Worm (Caenorhabditis elegans) whole organism, midembryonic: ENCODE measurements around the gene F07C4.10.

Experiments used
- T22C8.4 ChIP-seq: fragments of 200-800 bp; sonication (Bioruptor generic); IDR thresholded peaks from 2 replicates; pipeline ENCODE4 v1.3.6; 2022; ENCODE audit warnings: missing genetic modification characterization, missing compliant biosample characterization
- cog-1 ChIP-seq: sonication (generic microtip); optimal IDR thresholded peaks from 2 replicates; lab custom pipeline; 2016; ENCODE audit warnings: missing genetic modification characterization, missing compliant biosample characterization
- flt-1 ChIP-seq: fragments of 200-800 bp; sonication (Bioruptor generic); IDR thresholded peaks from 2 replicates; pipeline ENCODE4 v1.3.6; 2022; ENCODE audit warnings: missing genetic modification characterization, missing compliant biosample characterization
- klf-2 ChIP-seq: fragments of 200-800 bp; sonication (Bioruptor generic); conservative IDR thresholded peaks from 2 replicates; pipeline ENCODE4 v1.3.6; 2022; ENCODE audit warnings: missing genetic modification reagents, missing genetic modification characterization, missing compliant biosample characterization
- med-1 ChIP-seq: sonication (generic microtip); optimal IDR thresholded peaks from 2 replicates; lab custom pipeline; 2017; ENCODE audit warnings: missing genetic modification characterization, mild to moderate bottlenecking, missing compliant biosample characterization, antibody characterized with exemption, missing genetic modification reagents; ENCODE audit not compliant: insufficient read depth
- ref-1 ChIP-seq: fragments of 200-800 bp; sonication (Bioruptor generic); conservative IDR thresholded peaks from 2 replicates; pipeline ENCODE4 v1.3.6; 2022; ENCODE audit warnings: missing genetic modification reagents, missing genetic modification characterization, missing compliant biosample characterization
- tab-1 ChIP-seq: fragments of 200-800 bp; sonication (Bioruptor generic); IDR thresholded peaks from 2 replicates; pipeline ENCODE4 v1.3.6; 2022; ENCODE audit warnings: missing genetic modification characterization, missing compliant biosample characterization
- ztf-23 ChIP-seq: fragments of 200-800 bp; sonication (Bioruptor generic); IDR thresholded peaks from 2 replicates; pipeline ENCODE4 v1.3.6; 2022; ENCODE audit warnings: missing genetic modification reagents, missing genetic modification characterization, missing compliant biosample characterization
- ztf-29 ChIP-seq: fragments of 200-800 bp; sonication (Bioruptor generic); IDR thresholded peaks from 2 replicates; pipeline ENCODE4 v1.3.6; 2022; ENCODE audit warnings: missing genetic modification reagents, missing genetic modification characterization, missing compliant biosample characterization

F07C4.10 gene

DNA sequence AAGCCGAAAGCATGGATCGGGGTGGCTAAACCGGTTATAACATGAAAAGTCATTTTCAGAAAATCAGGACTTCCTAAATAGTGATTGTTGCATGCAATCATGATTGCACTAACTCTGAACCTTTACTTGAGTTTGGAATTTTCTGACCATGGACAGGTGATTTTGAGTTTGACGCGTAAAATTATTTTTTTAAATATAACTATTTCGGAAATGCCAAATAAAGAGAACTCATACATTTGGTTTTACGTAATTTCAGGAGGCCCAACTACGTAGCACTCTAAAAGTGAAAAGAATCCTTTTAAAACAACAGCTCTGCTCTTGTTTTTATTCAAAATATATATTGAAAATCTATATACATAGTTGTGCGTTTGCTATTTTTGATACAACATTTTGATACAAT is 12.1 kb upstream of the F07C4.10 start, which contains the start of gene srh-234:
Gene srh-234 (minus strand): TSS at position 101 of the 400 bp plus-strand sequence.
- TF ChIP-seq ztf-29 (GFP tag; lab: Robert Waterston, UW) (no peak), ref-1 (GFP tag; lab: Robert Waterston, UW) (no peak), cog-1 (tag; lab: Kevin White, UChicago) (no peak), T22C8.4 (GFP tag; lab: Robert Waterston, UW) (no peak), med-1 (GFP tag; lab: Kevin White, UChicago) (no peak), ztf-23 (no peak), tab-1 (GFP tag; lab: Robert Waterston, UW) (no peak), klf-2 (GFP tag; lab: Robert Waterston, UW) (no peak), flt-1 (GFP tag; lab: Robert Waterston, UW) (no peak)

DNA sequence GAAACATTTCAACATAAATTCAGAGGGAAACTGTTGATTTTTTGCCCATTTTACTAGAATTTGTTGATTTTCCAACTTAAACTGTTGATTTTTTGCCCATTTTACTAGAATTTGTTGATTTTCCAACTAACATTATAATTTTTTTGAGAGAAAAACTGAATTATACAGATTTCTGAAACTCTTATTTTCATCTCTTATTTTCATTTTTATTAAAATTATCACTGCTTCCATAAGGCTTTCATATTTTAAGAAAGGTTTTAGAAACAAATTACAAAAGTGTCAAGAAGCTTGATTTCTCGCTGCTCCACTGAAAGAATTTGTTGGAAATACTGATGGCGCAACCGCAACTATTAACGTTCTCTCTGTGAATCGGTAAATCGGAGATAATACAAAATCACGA is 10.3 kb upstream of the F07C4.10 start:
- TF ChIP-seq med-1 (GFP tag; lab: Kevin White, UChicago) (no peak), tab-1 (GFP tag; lab: Robert Waterston, UW) (no peak), cog-1 (tag; lab: Kevin White, UChicago) (no peak), klf-2 (GFP tag; lab: Robert Waterston, UW) (no peak), flt-1 (GFP tag; lab: Robert Waterston, UW) (no peak), ztf-23 (no peak), T22C8.4 (GFP tag; lab: Robert Waterston, UW) (no peak), ztf-29 (GFP tag; lab: Robert Waterston, UW) (no peak), ref-1 (GFP tag; lab: Robert Waterston, UW) (no peak)

DNA sequence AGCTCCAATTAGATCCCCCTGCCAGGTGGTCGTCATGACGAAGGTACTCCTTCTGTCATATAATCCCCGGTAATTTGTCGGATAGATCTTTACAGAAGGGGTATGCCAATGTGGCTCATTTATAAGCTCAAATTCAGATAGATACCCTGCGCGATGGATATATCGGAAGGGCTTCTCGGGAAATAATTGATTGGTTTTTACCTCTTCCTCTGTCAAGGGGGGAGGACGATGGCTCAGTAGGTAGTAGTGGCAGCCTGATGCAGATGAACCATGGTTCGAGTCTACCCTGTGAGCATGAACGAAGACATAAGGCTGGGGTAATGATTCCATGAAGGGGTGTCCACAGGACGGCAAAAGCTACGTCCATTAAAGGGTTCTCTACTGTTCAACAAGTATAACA is 7.5 kb upstream of the F07C4.10 start:
- TF ChIP-seq ref-1 (GFP tag; lab: Robert Waterston, UW): no peak
- TF ChIP-seq cog-1 (tag; lab: Kevin White, UChicago): no peak
- TF ChIP-seq klf-2 (GFP tag; lab: Robert Waterston, UW): no peak
- TF ChIP-seq med-1 (GFP tag; lab: Kevin White, UChicago): no peak
- TF ChIP-seq T22C8.4 (GFP tag; lab: Robert Waterston, UW): no peak
- TF ChIP-seq flt-1 (GFP tag; lab: Robert Waterston, UW): no peak
- no peak for TF ChIP-seq ztf-29 (GFP tag; lab: Robert Waterston, UW)
- no peak for TF ChIP-seq tab-1 (GFP tag; lab: Robert Waterston, UW)
- no peak for TF ChIP-seq ztf-23

DNA sequence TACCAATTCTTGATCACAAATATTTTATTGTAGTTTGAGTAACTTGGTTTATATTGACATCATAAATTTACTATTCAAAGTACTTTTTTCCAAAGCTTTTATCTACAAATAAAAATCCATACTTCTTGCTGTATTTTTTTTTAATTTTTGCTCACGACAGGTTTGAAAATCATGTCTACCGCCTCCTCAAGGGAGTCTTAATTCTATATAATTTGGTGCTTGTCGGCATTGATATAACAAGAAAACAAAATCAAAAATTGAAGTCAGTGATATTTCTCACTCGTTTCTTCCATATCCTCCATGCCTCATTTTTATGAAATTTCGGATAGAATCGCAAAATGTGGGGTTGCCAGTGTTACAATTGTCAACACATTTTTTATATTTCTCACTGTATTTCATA is 5.8 kb upstream of the F07C4.10 start, which contains the start of gene str-47:
Gene str-47 (plus strand): TSS at position 301 of the 400 bp plus-strand sequence.
- TF ChIP-seq ztf-23: no peak
- no peak for TF ChIP-seq flt-1 (GFP tag; lab: Robert Waterston, UW)
- no peak for TF ChIP-seq ref-1 (GFP tag; lab: Robert Waterston, UW)
- TF ChIP-seq T22C8.4 (GFP tag; lab: Robert Waterston, UW): no peak
- TF ChIP-seq med-1 (GFP tag; lab: Kevin White, UChicago): no peak
- no peak for TF ChIP-seq klf-2 (GFP tag; lab: Robert Waterston, UW)
- no peak for TF ChIP-seq cog-1 (tag; lab: Kevin White, UChicago)
- TF ChIP-seq tab-1 (GFP tag; lab: Robert Waterston, UW): no peak
- TF ChIP-seq ztf-29 (GFP tag; lab: Robert Waterston, UW): no peak

DNA sequence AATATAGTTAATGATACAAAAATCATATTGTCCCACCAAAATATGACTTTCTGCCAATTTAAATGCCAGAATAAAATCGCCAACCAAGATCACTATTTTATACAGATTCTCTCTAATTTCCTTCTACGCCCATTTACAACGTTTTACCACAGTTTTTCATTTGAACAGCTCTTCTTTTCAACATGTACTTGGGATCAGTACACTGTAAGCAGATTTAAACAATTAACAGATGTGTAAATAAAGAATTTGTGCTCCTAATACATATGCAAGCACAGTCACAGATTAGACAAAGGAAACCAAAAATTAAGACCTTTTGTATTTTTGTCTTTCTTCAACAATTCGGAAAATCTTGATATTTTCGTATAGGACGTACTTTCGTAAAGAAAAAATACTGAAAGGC is 3.7 kb upstream of the F07C4.10 start, which contains the start of gene F07C4.11:
Gene F07C4.11 (minus strand): TSS at position 101 of the 400 bp plus-strand sequence.
- TF ChIP-seq cog-1 (tag; lab: Kevin White, UChicago): no peak
- no peak for TF ChIP-seq T22C8.4 (GFP tag; lab: Robert Waterston, UW)
- no peak for TF ChIP-seq flt-1 (GFP tag; lab: Robert Waterston, UW)
- TF ChIP-seq ztf-29 (GFP tag; lab: Robert Waterston, UW): no peak
- TF ChIP-seq tab-1 (GFP tag; lab: Robert Waterston, UW): no peak
- TF ChIP-seq med-1 (GFP tag; lab: Kevin White, UChicago): no peak

DNA sequence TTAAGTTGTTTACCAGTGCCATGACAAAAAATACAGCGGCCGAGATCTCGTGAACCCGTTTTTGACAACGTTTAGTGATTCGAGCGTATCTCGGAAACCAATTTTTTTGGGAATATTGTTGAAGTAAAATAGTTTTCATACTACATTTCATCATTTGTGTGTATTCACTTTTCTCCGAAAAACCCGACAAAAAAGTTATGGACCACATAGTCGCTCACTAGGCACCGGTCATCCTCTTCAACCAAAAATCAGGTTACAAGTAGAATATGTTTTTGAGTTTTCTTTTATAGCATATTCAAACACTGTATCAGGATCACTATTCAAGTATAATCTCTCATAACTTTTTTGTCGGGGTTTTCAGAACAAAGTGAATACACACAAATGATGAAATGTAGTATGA is 2.0 kb upstream of the F07C4.10 start:
- TF ChIP-seq ref-1 (GFP tag; lab: Robert Waterston, UW) (no peak), T22C8.4 (GFP tag; lab: Robert Waterston, UW) (no peak), med-1 (GFP tag; lab: Kevin White, UChicago) (no peak), klf-2 (GFP tag; lab: Robert Waterston, UW) (no peak), tab-1 (GFP tag; lab: Robert Waterston, UW) (no peak), ztf-29 (GFP tag; lab: Robert Waterston, UW) (no peak), flt-1 (GFP tag; lab: Robert Waterston, UW) (no peak), ztf-23 (no peak), cog-1 (tag; lab: Kevin White, UChicago) (no peak)

DNA sequence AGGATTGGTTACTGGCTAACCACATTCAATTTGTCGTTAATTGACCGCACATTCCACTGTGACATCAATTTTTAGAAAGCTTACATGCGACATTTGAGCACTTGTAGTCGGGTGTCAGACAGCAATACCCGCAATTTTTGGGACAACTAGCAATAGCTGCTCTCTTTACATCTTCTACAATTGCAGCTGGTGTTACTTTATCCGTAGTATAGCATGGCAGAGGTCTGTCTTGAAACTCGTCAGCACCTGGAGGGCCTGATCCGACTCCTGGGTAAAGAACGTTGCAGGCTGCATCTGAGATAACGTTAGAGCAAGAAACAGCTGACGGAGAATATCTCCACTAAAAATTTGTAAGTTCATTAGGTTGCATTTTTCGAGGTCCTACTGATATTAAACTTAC is 331 bp downstream of the F07C4.10 start:
- TF ChIP-seq ref-1 (GFP tag; lab: Robert Waterston, UW) (no peak), ztf-29 (GFP tag; lab: Robert Waterston, UW) (no peak), med-1 (GFP tag; lab: Kevin White, UChicago) (no peak), cog-1 (tag; lab: Kevin White, UChicago) (no peak), flt-1 (GFP tag; lab: Robert Waterston, UW) (no peak), klf-2 (GFP tag; lab: Robert Waterston, UW) (no peak), ztf-23 (no peak), T22C8.4 (GFP tag; lab: Robert Waterston, UW) (no peak), tab-1 (GFP tag; lab: Robert Waterston, UW) (no peak)

DNA sequence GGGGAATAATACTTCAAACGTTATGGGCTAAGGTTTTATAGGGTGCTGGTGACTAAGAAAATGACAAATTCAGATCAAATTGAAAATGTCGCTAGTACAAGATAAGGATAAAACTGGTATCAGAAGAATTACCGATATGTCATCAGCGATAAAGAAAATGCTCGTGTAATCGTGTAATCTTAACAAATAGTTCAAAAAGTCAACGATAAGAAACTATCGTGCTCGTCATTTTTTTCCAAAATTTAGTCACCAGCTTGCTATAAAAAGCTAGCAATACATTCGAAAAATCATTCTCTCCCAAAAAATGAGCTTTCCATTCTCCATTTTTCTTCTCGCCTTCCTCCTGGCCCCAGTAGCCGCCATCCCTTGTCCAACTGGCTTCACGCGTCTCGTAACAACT is 1.9 kb downstream of the F07C4.10 start, which contains the start of gene clec-45:
Gene clec-45 (plus strand): TSS at position 301 of the 400 bp plus-strand sequence.
- TF ChIP-seq flt-1 (GFP tag; lab: Robert Waterston, UW) (no peak), cog-1 (tag; lab: Kevin White, UChicago) (no peak), klf-2 (GFP tag; lab: Robert Waterston, UW) (no peak), med-1 (GFP tag; lab: Kevin White, UChicago) (no peak), ztf-23 (no peak), ref-1 (GFP tag; lab: Robert Waterston, UW) (no peak), tab-1 (GFP tag; lab: Robert Waterston, UW) (no peak)

DNA sequence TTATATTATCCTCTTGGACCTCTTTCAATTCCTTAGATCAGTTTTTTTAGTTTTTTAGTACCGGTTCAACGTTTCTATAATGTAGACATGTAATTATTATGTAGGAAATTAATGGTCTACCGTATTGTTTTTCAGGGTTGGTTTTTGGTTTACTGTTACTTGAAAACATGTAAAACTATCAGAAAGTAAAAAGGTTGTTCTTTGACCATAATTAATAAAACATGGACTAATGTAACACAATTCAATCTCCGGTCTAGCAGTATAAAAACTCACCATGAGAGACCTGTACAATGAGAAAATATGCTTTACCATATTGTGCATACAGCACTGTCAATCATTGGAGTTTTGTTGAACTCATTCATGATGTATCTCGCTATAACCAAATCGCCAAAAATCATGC is 4.2 kb downstream of the F07C4.10 start, which contains the start of gene srd-29:
Gene srd-29 (plus strand): TSS at position 301 of the 400 bp plus-strand sequence.
- TF ChIP-seq med-1 (GFP tag; lab: Kevin White, UChicago) (no peak), ztf-29 (GFP tag; lab: Robert Waterston, UW) (no peak), tab-1 (GFP tag; lab: Robert Waterston, UW) (no peak), klf-2 (GFP tag; lab: Robert Waterston, UW) (no peak), ref-1 (GFP tag; lab: Robert Waterston, UW) (no peak), ztf-23 (no peak), flt-1 (GFP tag; lab: Robert Waterston, UW) (no peak), T22C8.4 (GFP tag; lab: Robert Waterston, UW) (no peak), cog-1 (tag; lab: Kevin White, UChicago) (no peak)
